Fruit fly (Drosophila melanogaster) whole organism, prepupa: ENCODE data around the gene CG5455.
A peak's percentile ranks its signal among the peaks of the same experiment; 100 is the strongest.

Experiments used
- CG10631 ChIP-seq: fragments of 200-800 bp; sonication (Bioruptor generic); optimal IDR thresholded peaks from 2 replicates; lab custom pipeline; 2016; ENCODE audit warnings: missing biosample characterization, missing genetic modification characterization
- CG10669 ChIP-seq: fragments of 200-800 bp; sonication (Bioruptor generic); optimal IDR thresholded peaks from 3 replicates; lab custom pipeline; 2018; ENCODE audit warnings: missing biosample characterization, mild to moderate bottlenecking, missing genetic modification characterization, moderate library complexity
- CG11902 ChIP-seq: fragments of 200-800 bp; sonication (Bioruptor generic); optimal IDR thresholded peaks from 3 replicates; lab custom pipeline; 2016; ENCODE audit warnings: missing biosample characterization, missing genetic modification characterization
- CG15336 ChIP-seq: fragments of 200-800 bp; sonication (Bioruptor generic); IDR thresholded peaks from 2 replicates; pipeline ENCODE4 v1.3.6; 2022; ENCODE audit warnings: missing biosample characterization, missing genetic modification characterization
- CG1621 ChIP-seq: fragments of 200-800 bp; sonication (Bioruptor generic); optimal IDR thresholded peaks from 3 replicates; lab custom pipeline; 2018; ENCODE audit warnings: missing biosample characterization, mild to moderate bottlenecking, missing genetic modification characterization
- CG16779 ChIP-seq: fragments of 200-800 bp; sonication (Bioruptor generic); optimal IDR thresholded peaks from 3 replicates; lab custom pipeline; 2017; ENCODE audit warnings: missing biosample characterization, mild to moderate bottlenecking, missing genetic modification characterization
- CG3032 ChIP-seq: fragments of 200-800 bp; optimal IDR thresholded peaks from 2 replicates; lab custom pipeline; 2019; ENCODE audit warnings: missing biosample characterization, mild to moderate bottlenecking, missing genetic modification characterization, moderate library complexity
- CG31627 ChIP-seq: fragments of 200-800 bp; sonication (Bioruptor generic); optimal IDR thresholded peaks from 3 replicates; lab custom pipeline; 2016; ENCODE audit warnings: missing biosample characterization, missing genetic modification characterization
- CG32006 ChIP-seq: fragments of 200-800 bp; sonication (Bioruptor generic); optimal IDR thresholded peaks from 3 replicates; lab custom pipeline; 2017; ENCODE audit warnings: missing biosample characterization, mild to moderate bottlenecking, missing genetic modification characterization
- CG34406 ChIP-seq: fragments of 200-800 bp; sonication (Bioruptor generic); optimal IDR thresholded peaks from 3 replicates; lab custom pipeline; 2016; ENCODE audit warnings: missing biosample characterization, missing genetic modification characterization
- CG3919 ChIP-seq: fragments of 200-800 bp; sonication (Bioruptor generic); optimal IDR thresholded peaks from 3 replicates; lab custom pipeline; 2016; ENCODE audit warnings: missing biosample characterization, missing genetic modification characterization
- CG6163 ChIP-seq: fragments of 200-800 bp; sonication (Bioruptor generic); IDR thresholded peaks from 3 replicates; pipeline ENCODE4 v1.3.6; 2022; ENCODE audit warnings: missing biosample characterization, missing genetic modification characterization
- CG6276 ChIP-seq: fragments of 200-800 bp; sonication (Bioruptor generic); optimal IDR thresholded peaks from 2 replicates; lab custom pipeline; 2017; ENCODE audit warnings: missing biosample characterization, mild to moderate bottlenecking, missing genetic modification characterization
- CG6854 ChIP-seq: fragments of 200-800 bp; sonication (Bioruptor generic); optimal IDR thresholded peaks from 2 replicates; lab custom pipeline; 2017; ENCODE audit warnings: missing biosample characterization, mild to moderate bottlenecking, missing genetic modification characterization
- CG7368 ChIP-seq: fragments of 200-800 bp; sonication (Bioruptor generic); optimal IDR thresholded peaks from 3 replicates; lab custom pipeline; 2016; ENCODE audit warnings: missing biosample characterization, missing genetic modification characterization
- CG8119 ChIP-seq: fragments of 200-800 bp; sonication (Bioruptor generic); IDR thresholded peaks from 3 replicates; pipeline ENCODE4 v1.3.6; 2022; ENCODE audit warnings: missing biosample characterization, missing genetic modification characterization
- CG8632 ChIP-seq: fragments of 200-800 bp; sonication (Bioruptor generic); optimal IDR thresholded peaks from 3 replicates; lab custom pipeline; 2016; ENCODE audit warnings: missing biosample characterization, missing genetic modification characterization
- Eip75B ChIP-seq: fragments of 200-800 bp; sonication (Bioruptor generic); optimal IDR thresholded peaks from 3 replicates; lab custom pipeline; 2016; ENCODE audit warnings: missing biosample characterization, missing genetic modification characterization
- Eip78C ChIP-seq: fragments of 200-800 bp; sonication (Bioruptor generic); peaks from one replicate; lab custom pipeline; 2016; ENCODE audit warnings: missing biosample characterization, missing genetic modification characterization
- Eip93F ChIP-seq: fragments of 200-800 bp; sonication (Bioruptor generic); optimal IDR thresholded peaks from 2 replicates; lab custom pipeline; 2016; ENCODE audit warnings: missing biosample characterization, mild to moderate bottlenecking, missing genetic modification characterization
- Ets96B ChIP-seq: fragments of 200-800 bp; optimal IDR thresholded peaks from 2 replicates; lab custom pipeline; 2019; ENCODE audit warnings: missing biosample characterization, mild to moderate bottlenecking, missing genetic modification characterization, moderate library complexity
- Gug ChIP-seq: fragments of 200-800 bp; sonication (Bioruptor generic); IDR thresholded peaks from 2 replicates; pipeline ENCODE4 v1.3.6; 2022; ENCODE audit warnings: missing biosample characterization, missing genetic modification characterization
- Hr38 ChIP-seq: sonication (Bioruptor generic); optimal IDR thresholded peaks from 2 replicates; lab custom pipeline; 2016; ENCODE audit warnings: missing biosample characterization, missing genetic modification characterization
- Hr4 ChIP-seq: fragments of 200-800 bp; sonication (Bioruptor generic); optimal IDR thresholded peaks from 3 replicates; lab custom pipeline; 2016; ENCODE audit warnings: missing biosample characterization, missing genetic modification characterization
- Lpt ChIP-seq: fragments of 200-800 bp; sonication (Bioruptor generic); optimal IDR thresholded peaks from 3 replicates; lab custom pipeline; 2016; ENCODE audit warnings: missing biosample characterization, missing genetic modification characterization
- OdsH ChIP-seq: fragments of 200-800 bp; sonication (Bioruptor generic); optimal IDR thresholded peaks from 3 replicates; lab custom pipeline; 2016; ENCODE audit warnings: missing biosample characterization, missing genetic modification characterization
- Smox ChIP-seq: fragments of 200-800 bp; sonication (Bioruptor generic); optimal IDR thresholded peaks from 3 replicates; lab custom pipeline; 2016; ENCODE audit warnings: missing biosample characterization, missing genetic modification characterization
- Sox102F ChIP-seq: fragments of 200-800 bp; sonication (Bioruptor generic); optimal IDR thresholded peaks from 2 replicates; lab custom pipeline; 2016; ENCODE audit warnings: missing biosample characterization, mild to moderate bottlenecking, missing genetic modification characterization
- Sox14 ChIP-seq: fragments of 200-800 bp; sonication (Bioruptor generic); optimal IDR thresholded peaks from 3 replicates; lab custom pipeline; 2016; ENCODE audit warnings: missing biosample characterization, missing genetic modification characterization
- Sox15 ChIP-seq: fragments of 200-800 bp; sonication (Bioruptor generic); optimal IDR thresholded peaks from 3 replicates; lab custom pipeline; 2016; ENCODE audit warnings: missing biosample characterization, missing genetic modification characterization
- achi ChIP-seq: fragments of 200-800 bp; sonication (Bioruptor generic); optimal IDR thresholded peaks from 3 replicates; lab custom pipeline; 2016; ENCODE audit warnings: missing biosample characterization, missing genetic modification characterization
- acj6 ChIP-seq: fragments of 200-800 bp; sonication (Bioruptor generic); optimal IDR thresholded peaks from 3 replicates; lab custom pipeline; 2016; ENCODE audit warnings: missing biosample characterization, missing genetic modification characterization
- cyc ChIP-seq: fragments of 200-800 bp; sonication (Bioruptor generic); optimal IDR thresholded peaks from 3 replicates; lab custom pipeline; 2016; ENCODE audit warnings: missing biosample characterization, missing genetic modification characterization
- dac ChIP-seq: fragments of 200-800 bp; sonication (Bioruptor generic); optimal IDR thresholded peaks from 2 replicates; lab custom pipeline; 2017; ENCODE audit warnings: missing biosample characterization, mild to moderate bottlenecking, missing genetic modification characterization
- dsx ChIP-seq: fragments of 200-800 bp; optimal IDR thresholded peaks from 3 replicates; lab custom pipeline; 2019; ENCODE audit warnings: missing biosample characterization, mild to moderate bottlenecking, missing genetic modification characterization, moderate library complexity; ENCODE audit not compliant: poor library complexity, severe bottlenecking
- eg ChIP-seq: fragments of 200-800 bp; sonication (Bioruptor generic); IDR thresholded peaks from 3 replicates; pipeline ENCODE4 v1.3.6; 2022; ENCODE audit warnings: missing biosample characterization, missing genetic modification characterization
- esn ChIP-seq: fragments of 200-800 bp; sonication (Bioruptor generic); optimal IDR thresholded peaks from 2 replicates; lab custom pipeline; 2016; ENCODE audit warnings: missing biosample characterization, mild to moderate bottlenecking, missing genetic modification characterization, moderate library complexity
- fd59A ChIP-seq: fragments of 200-800 bp; sonication (Bioruptor generic); optimal IDR thresholded peaks from 2 replicates; lab custom pipeline; 2017; ENCODE audit warnings: missing biosample characterization, mild to moderate bottlenecking, missing genetic modification characterization, missing genetic modification reagents
- fkh ChIP-seq: fragments of 200-800 bp; sonication (Bioruptor generic); optimal IDR thresholded peaks from 3 replicates; lab custom pipeline; 2017; ENCODE audit warnings: missing biosample characterization, mild to moderate bottlenecking, missing genetic modification characterization, moderate library complexity
- lz ChIP-seq: fragments of 200-800 bp; sonication (Bioruptor generic); optimal IDR thresholded peaks from 3 replicates; lab custom pipeline; 2016; ENCODE audit warnings: missing biosample characterization, missing genetic modification characterization
- net ChIP-seq: fragments of 200-800 bp; sonication (Bioruptor generic); optimal IDR thresholded peaks from 3 replicates; lab custom pipeline; 2016; ENCODE audit warnings: missing biosample characterization, missing genetic modification characterization
- pdm3 ChIP-seq: fragments of 200-800 bp; sonication (Bioruptor generic); optimal IDR thresholded peaks from 3 replicates; lab custom pipeline; 2016; ENCODE audit warnings: missing biosample characterization, missing genetic modification characterization
- salr ChIP-seq, 2 experiments: fragments of 200-800 bp; sonication (Bioruptor generic); optimal IDR thresholded peaks; 3 replicates each; lab custom pipeline; 2016 to 2018; ENCODE audit warnings: missing biosample characterization in 2 of 2, missing genetic modification characterization in 2 of 2, mild to moderate bottlenecking in 1 of 2
- spab ChIP-seq: fragments of 200-800 bp; sonication (Bioruptor generic); optimal IDR thresholded peaks from 2 replicates; lab custom pipeline; 2017; ENCODE audit warnings: missing biosample characterization, mild to moderate bottlenecking, missing genetic modification characterization, missing genetic modification reagents
- ss ChIP-seq, 2 experiments: fragments of 200-800 bp; sonication (Bioruptor generic); optimal IDR thresholded peaks; 2 replicates in 1 of 2; 3 replicates in 1 of 2; lab custom pipeline; 2017 to 2018; ENCODE audit warnings: mild to moderate bottlenecking in 2 of 2, missing biosample characterization in 2 of 2, missing genetic modification characterization in 2 of 2, moderate library complexity in 1 of 2
- svp ChIP-seq: fragments of 200-800 bp; sonication (Bioruptor generic); peaks from one replicate; lab custom pipeline; 2016; ENCODE audit warnings: missing biosample characterization, missing genetic modification characterization
- topi ChIP-seq: fragments of 200-800 bp; sonication (Bioruptor generic); optimal IDR thresholded peaks from 3 replicates; lab custom pipeline; 2016; ENCODE audit warnings: missing biosample characterization, missing genetic modification characterization
- vri ChIP-seq: fragments of 200-800 bp; sonication (Bioruptor generic); optimal IDR thresholded peaks from 3 replicates; lab custom pipeline; 2016; ENCODE audit warnings: missing biosample characterization, mild to moderate bottlenecking, missing genetic modification characterization

CG5455 gene

DNA sequence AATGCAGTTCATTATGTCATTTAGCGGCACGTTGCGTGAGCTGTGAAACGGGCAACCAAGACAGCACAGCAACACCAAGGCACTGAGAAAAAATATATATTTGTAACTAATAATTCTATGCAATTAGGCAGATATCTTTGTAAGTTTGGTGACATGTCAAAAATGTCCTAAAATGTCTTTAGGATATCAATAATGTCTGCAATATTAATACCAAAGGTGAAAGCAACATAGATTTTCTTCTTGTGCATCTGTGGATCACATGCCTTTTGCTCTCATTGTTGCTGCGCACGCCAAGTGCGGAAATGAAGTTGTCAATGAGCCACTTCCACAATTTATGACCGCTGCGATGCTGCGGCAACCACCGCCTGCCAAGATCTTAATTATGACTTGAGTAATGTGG, 28.1 kb downstream of the CG5455 start (continued):
- peak; percentile 69 for TF ChIP-seq CG6276 (GFP tag; lab: Kevin White, UChicago)
- TF ChIP-seq Lpt (GFP tag; lab: Kevin White, UChicago), result peak; percentile 75
- TF ChIP-seq CG6163 (GFP tag; lab: Robert Waterston, UW), result peak; percentile 88
- TF ChIP-seq dac (GFP tag; lab: Kevin White, UChicago), result peak; percentile 48
- TF ChIP-seq Sox102F (GFP tag; lab: Kevin White, UChicago), result peak; percentile 62
- peak; percentile 80 for TF ChIP-seq CG3032 (tag; lab: Kevin White, UChicago)
- TF ChIP-seq salr (GFP tag; optimal IDR thresholded peaks at IDR 0.05; lab: Kevin White, UChicago), result peak; percentile 52 to 78
- peak; percentile 77 for TF ChIP-seq CG32006 (GFP tag; lab: Kevin White, UChicago)
- TF ChIP-seq net, result peak; percentile 72
- TF ChIP-seq CG16779, result peak; percentile 65
- peak; percentile 64 for TF ChIP-seq lz (GFP tag; lab: Kevin White, UChicago)
- peak; percentile 65 for TF ChIP-seq CG11902 (GFP tag; lab: Kevin White, UChicago)
- TF ChIP-seq CG8632 (GFP tag; lab: Kevin White, UChicago), result peak; percentile 76
- TF ChIP-seq spab, result peak; percentile 84
- TF ChIP-seq Ets96B (tag; lab: Kevin White, UChicago), result peak; percentile 85
- TF ChIP-seq fkh, result no peak
- TF ChIP-seq Smox (GFP tag; lab: Kevin White, UChicago), result peak; percentile 68
- TF ChIP-seq cyc (GFP tag; lab: Kevin White, UChicago), result peak; percentile 73
- peak; percentile 79 for TF ChIP-seq eg
- TF ChIP-seq CG31627 (GFP tag; lab: Kevin White, UChicago), result peak; percentile 59
- TF ChIP-seq, all 60 proteins: peak for 57

dm6 chr3R:26494247-26494646, 32.9 kb downstream of the CG5455 start:
- TF ChIP-seq achi (GFP tag; lab: Kevin White, UChicago) (peak; percentile 13), CG31627 (GFP tag; lab: Kevin White, UChicago) (no peak), vri (GFP tag; lab: Kevin White, UChicago) (no peak), CG8632 (GFP tag; lab: Kevin White, UChicago) (no peak), Eip78C (GFP tag; lab: Kevin White, UChicago) (peak; percentile 80), CG6163 (GFP tag; lab: Robert Waterston, UW) (0 out of 3 replicates have a peak, but pooled peaks have one; percentile 38), pdm3 (peak; percentile 42), OdsH (GFP tag; lab: Kevin White, UChicago) (peak; percentile 19), CG8119 (GFP tag; lab: Robert Waterston, UW) (peak; percentile 28; the same call in 1 of the 3 replicates), salr (GFP tag; optimal IDR thresholded peaks at IDR 0.05; lab: Kevin White, UChicago) (no peak), CG15336 (GFP tag; lab: Robert Waterston, UW) (peak; percentile 47; the same call in 1 of the 2 replicates), Sox15 (no peak), CG10669 (GFP tag; lab: Kevin White, UChicago) (peak; percentile 35), CG10631 (GFP tag; lab: Kevin White, UChicago) (peak; percentile 29), spab (no peak), CG34406 (GFP tag; lab: Kevin White, UChicago) (no peak), CG6854 (no peak), Hr38 (GFP tag; lab: Kevin White, UChicago) (no peak), topi (GFP tag; lab: Kevin White, UChicago) (no peak), Sox14 (peak; percentile 1), CG3919 (GFP tag; lab: Kevin White, UChicago) (peak; percentile 5), ss (GFP tag; optimal IDR thresholded peaks at IDR 0.05; lab: Kevin White, UChicago) (peak in 1 of 2 experiments; percentile 22), Eip75B (GFP tag; lab: Kevin White, UChicago) (peak; percentile 13), acj6 (GFP tag; lab: Kevin White, UChicago) (peak; percentile 12), Ets96B (tag; lab: Kevin White, UChicago) (peak; percentile 51), Gug (GFP tag; lab: Robert Waterston, UW) (no peak), esn (GFP tag; lab: Kevin White, UChicago) (no peak), dsx (GFP tag; lab: Kevin White, UChicago) (peak; percentile 45), CG1621 (tag; lab: Kevin White, UChicago) (no peak), CG7368 (GFP tag; lab: Kevin White, UChicago) (no peak), dac (GFP tag; lab: Kevin White, UChicago) (no peak), CG16779 (no peak), svp (GFP tag; lab: Kevin White, UChicago) (peak; percentile 48), Sox102F (GFP tag; lab: Kevin White, UChicago) (no peak), Hr4 (GFP tag; lab: Kevin White, UChicago) (peak; percentile 38), eg (peak; percentile 64; the same call in 2 of the 3 replicates), Eip93F (GFP tag; lab: Kevin White, UChicago) (no peak), Lpt (GFP tag; lab: Kevin White, UChicago) (no peak), CG3032 (tag; lab: Kevin White, UChicago) (peak; percentile 28), fd59A (GFP tag; lab: Kevin White, UChicago) (no peak), net (no peak)
